Fruit fly (Drosophila melanogaster) whole organism, pupa: ENCODE measurements around the gene Ugt35D1.

Experiments
- CG12605 ChIP-seq: fragments of 200-800 bp; sonication (Bioruptor generic); IDR thresholded peaks from 2 replicates; pipeline ENCODE4 v1.3.6; 2022; ENCODE audit warnings: missing biosample characterization, missing genetic modification characterization
- CG14655 ChIP-seq: fragments of 200-800 bp; sonication (Bioruptor generic); optimal IDR thresholded peaks from 3 replicates; lab custom pipeline; 2017; ENCODE audit warnings: mild to moderate bottlenecking, missing biosample characterization, missing genetic modification reagents, missing genetic modification characterization
- CG17806 ChIP-seq: fragments of 200-800 bp; sonication (Bioruptor generic); optimal IDR thresholded peaks from 2 replicates; lab custom pipeline; 2018; ENCODE audit warnings: missing biosample characterization, mild to moderate bottlenecking, missing genetic modification characterization, moderate library complexity
- CG32121 ChIP-seq: fragments of 200-800 bp; sonication (Bioruptor generic); IDR thresholded peaks from 2 replicates; pipeline ENCODE4 v1.3.6; 2022; ENCODE audit warnings: missing biosample characterization, missing genetic modification characterization
- EcR ChIP-seq: fragments of 200-800 bp; sonication (Bioruptor generic); optimal IDR thresholded peaks from 3 replicates; lab custom pipeline; 2019; ENCODE audit warnings: missing biosample characterization, missing genetic modification characterization, mild to moderate bottlenecking, moderate library complexity, missing genetic modification reagents
- Ets98B ChIP-seq: fragments of 200-800 bp; sonication (Bioruptor generic); IDR thresholded peaks from 2 replicates; pipeline ENCODE4 v1.3.6; 2022; ENCODE audit warnings: missing biosample characterization, missing genetic modification characterization
- Pif1B ChIP-seq: fragments of 200-800 bp; sonication (Bioruptor generic); optimal IDR thresholded peaks from 3 replicates; lab custom pipeline; 2016; ENCODE audit warnings: missing biosample characterization, missing genetic modification characterization
- gl ChIP-seq: fragments of 200-800 bp; sonication (Bioruptor generic); optimal IDR thresholded peaks from 2 replicates; lab custom pipeline; 2018; ENCODE audit warnings: missing biosample characterization, mild to moderate bottlenecking, missing genetic modification characterization
- rn ChIP-seq: fragments of 200-800 bp; sonication (Bioruptor generic); IDR thresholded peaks from 2 replicates; pipeline ENCODE4 v1.3.6; 2022; ENCODE audit warnings: missing biosample characterization, missing genetic modification characterization

DNA sequence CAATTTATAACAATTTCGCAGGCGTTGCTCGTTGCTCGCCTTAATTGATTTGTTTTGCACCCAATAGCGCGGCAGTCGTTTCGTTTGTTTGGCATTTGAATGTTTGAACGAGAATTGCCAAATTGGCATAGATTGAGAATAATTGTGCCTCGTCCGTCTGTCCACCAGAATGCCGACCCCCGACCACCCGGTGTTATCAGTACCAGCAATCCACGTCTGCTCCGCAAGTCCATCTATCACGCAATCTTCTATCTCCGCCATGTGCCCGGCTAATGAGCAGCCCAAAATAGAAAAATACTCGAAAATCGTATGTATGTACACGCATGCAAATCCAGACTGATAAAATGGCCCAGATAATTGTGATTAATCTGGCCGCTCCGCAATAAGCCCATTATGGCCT lies 47.9 kb upstream of the Ugt35D1 start:
- TF ChIP-seq CG12605 (GFP tag; lab: Robert Waterston, UW) = no peak
- no peak for TF ChIP-seq gl
- TF ChIP-seq Pif1B (GFP tag; lab: Kevin White, UChicago) = no peak
- no peak for TF ChIP-seq Ets98B (GFP tag; lab: Robert Waterston, UW)
- TF ChIP-seq EcR = no peak
- TF ChIP-seq rn = no peak
- TF ChIP-seq CG14655 (GFP tag; lab: Kevin White, UChicago) = no peak
- no peak for TF ChIP-seq CG32121 (GFP tag; lab: Robert Waterston, UW)
- TF ChIP-seq CG17806 = no peak
